Fruit fly (Drosophila melanogaster) whole organism, prepupa: ENCODE results near the gene nerfin-1.

Experiments used
- Blimp-1 ChIP-seq: fragments of 200-800 bp; sonication (Bioruptor generic); optimal IDR thresholded peaks from 3 replicates; lab custom pipeline; 2017; ENCODE audit warnings: missing biosample characterization, missing genetic modification characterization, mild to moderate bottlenecking, moderate library complexity, missing genetic modification reagents
- CG11294 ChIP-seq: fragments of 200-800 bp; sonication (Bioruptor generic); IDR thresholded peaks from 2 replicates; pipeline ENCODE4 v1.3.6; 2022; ENCODE audit warnings: missing biosample characterization, missing genetic modification characterization
- CG15336 ChIP-seq: fragments of 200-800 bp; sonication (Bioruptor generic); IDR thresholded peaks from 2 replicates; pipeline ENCODE4 v1.3.6; 2022; ENCODE audit warnings: missing biosample characterization, missing genetic modification characterization
- CG1621 ChIP-seq: fragments of 200-800 bp; sonication (Bioruptor generic); optimal IDR thresholded peaks from 3 replicates; lab custom pipeline; 2018; ENCODE audit warnings: missing biosample characterization, mild to moderate bottlenecking, missing genetic modification characterization
- CG16779 ChIP-seq: fragments of 200-800 bp; sonication (Bioruptor generic); optimal IDR thresholded peaks from 3 replicates; lab custom pipeline; 2017; ENCODE audit warnings: missing biosample characterization, mild to moderate bottlenecking, missing genetic modification characterization
- CG31627 ChIP-seq: fragments of 200-800 bp; sonication (Bioruptor generic); optimal IDR thresholded peaks from 3 replicates; lab custom pipeline; 2016; ENCODE audit warnings: missing biosample characterization, missing genetic modification characterization
- CG32006 ChIP-seq: fragments of 200-800 bp; sonication (Bioruptor generic); optimal IDR thresholded peaks from 3 replicates; lab custom pipeline; 2017; ENCODE audit warnings: missing biosample characterization, mild to moderate bottlenecking, missing genetic modification characterization
- CG3919 ChIP-seq: fragments of 200-800 bp; sonication (Bioruptor generic); optimal IDR thresholded peaks from 3 replicates; lab custom pipeline; 2016; ENCODE audit warnings: missing biosample characterization, missing genetic modification characterization
- CG4318 ChIP-seq: fragments of 200-800 bp; sonication (Bioruptor generic); optimal IDR thresholded peaks from 3 replicates; lab custom pipeline; 2017; ENCODE audit warnings: missing biosample characterization, mild to moderate bottlenecking, missing genetic modification characterization
- CG6163 ChIP-seq: fragments of 200-800 bp; sonication (Bioruptor generic); IDR thresholded peaks from 3 replicates; pipeline ENCODE4 v1.3.6; 2022; ENCODE audit warnings: missing biosample characterization, missing genetic modification characterization
- CG6276 ChIP-seq: fragments of 200-800 bp; sonication (Bioruptor generic); optimal IDR thresholded peaks from 2 replicates; lab custom pipeline; 2017; ENCODE audit warnings: missing biosample characterization, mild to moderate bottlenecking, missing genetic modification characterization
- CG6808 ChIP-seq: fragments of 200-800 bp; sonication (Bioruptor generic); optimal IDR thresholded peaks from 3 replicates; lab custom pipeline; 2017; ENCODE audit warnings: missing biosample characterization, missing genetic modification characterization, mild to moderate bottlenecking, moderate library complexity, missing genetic modification reagents
- CG6854 ChIP-seq: fragments of 200-800 bp; sonication (Bioruptor generic); optimal IDR thresholded peaks from 2 replicates; lab custom pipeline; 2017; ENCODE audit warnings: missing biosample characterization, mild to moderate bottlenecking, missing genetic modification characterization
- CG8119 ChIP-seq: fragments of 200-800 bp; sonication (Bioruptor generic); IDR thresholded peaks from 3 replicates; pipeline ENCODE4 v1.3.6; 2022; ENCODE audit warnings: missing biosample characterization, missing genetic modification characterization
- CG8319 ChIP-seq: fragments of 200-800 bp; sonication (Bioruptor generic); optimal IDR thresholded peaks from 3 replicates; lab custom pipeline; 2016; ENCODE audit warnings: missing biosample characterization, missing genetic modification characterization
- Eip75B ChIP-seq: fragments of 200-800 bp; sonication (Bioruptor generic); optimal IDR thresholded peaks from 3 replicates; lab custom pipeline; 2016; ENCODE audit warnings: missing biosample characterization, missing genetic modification characterization
- Eip78C ChIP-seq: fragments of 200-800 bp; sonication (Bioruptor generic); peaks from one replicate; lab custom pipeline; 2016; ENCODE audit warnings: missing biosample characterization, missing genetic modification characterization
- Gug ChIP-seq: fragments of 200-800 bp; sonication (Bioruptor generic); IDR thresholded peaks from 2 replicates; pipeline ENCODE4 v1.3.6; 2022; ENCODE audit warnings: missing biosample characterization, missing genetic modification characterization
- Hr4 ChIP-seq: fragments of 200-800 bp; sonication (Bioruptor generic); optimal IDR thresholded peaks from 3 replicates; lab custom pipeline; 2016; ENCODE audit warnings: missing biosample characterization, missing genetic modification characterization
- OdsH ChIP-seq: fragments of 200-800 bp; sonication (Bioruptor generic); optimal IDR thresholded peaks from 3 replicates; lab custom pipeline; 2016; ENCODE audit warnings: missing biosample characterization, missing genetic modification characterization
- Smox ChIP-seq: fragments of 200-800 bp; sonication (Bioruptor generic); optimal IDR thresholded peaks from 3 replicates; lab custom pipeline; 2016; ENCODE audit warnings: missing biosample characterization, missing genetic modification characterization
- Sox102F ChIP-seq: fragments of 200-800 bp; sonication (Bioruptor generic); optimal IDR thresholded peaks from 2 replicates; lab custom pipeline; 2016; ENCODE audit warnings: missing biosample characterization, mild to moderate bottlenecking, missing genetic modification characterization
- Sox14 ChIP-seq: fragments of 200-800 bp; sonication (Bioruptor generic); optimal IDR thresholded peaks from 3 replicates; lab custom pipeline; 2016; ENCODE audit warnings: missing biosample characterization, missing genetic modification characterization
- Sox15 ChIP-seq: fragments of 200-800 bp; sonication (Bioruptor generic); optimal IDR thresholded peaks from 3 replicates; lab custom pipeline; 2016; ENCODE audit warnings: missing biosample characterization, missing genetic modification characterization
- achi ChIP-seq: fragments of 200-800 bp; sonication (Bioruptor generic); optimal IDR thresholded peaks from 3 replicates; lab custom pipeline; 2016; ENCODE audit warnings: missing biosample characterization, missing genetic modification characterization
- acj6 ChIP-seq: fragments of 200-800 bp; sonication (Bioruptor generic); optimal IDR thresholded peaks from 3 replicates; lab custom pipeline; 2016; ENCODE audit warnings: missing biosample characterization, missing genetic modification characterization
- cyc ChIP-seq: fragments of 200-800 bp; sonication (Bioruptor generic); optimal IDR thresholded peaks from 3 replicates; lab custom pipeline; 2016; ENCODE audit warnings: missing biosample characterization, missing genetic modification characterization
- dac ChIP-seq: fragments of 200-800 bp; sonication (Bioruptor generic); optimal IDR thresholded peaks from 2 replicates; lab custom pipeline; 2017; ENCODE audit warnings: missing biosample characterization, mild to moderate bottlenecking, missing genetic modification characterization
- eg ChIP-seq: fragments of 200-800 bp; sonication (Bioruptor generic); IDR thresholded peaks from 3 replicates; pipeline ENCODE4 v1.3.6; 2022; ENCODE audit warnings: missing biosample characterization, missing genetic modification characterization
- fd85E ChIP-seq: fragments of 200-800 bp; sonication (Bioruptor generic); optimal IDR thresholded peaks from 3 replicates; lab custom pipeline; 2016; ENCODE audit warnings: missing biosample characterization, missing genetic modification characterization
- fkh ChIP-seq: fragments of 200-800 bp; sonication (Bioruptor generic); optimal IDR thresholded peaks from 3 replicates; lab custom pipeline; 2017; ENCODE audit warnings: missing biosample characterization, mild to moderate bottlenecking, missing genetic modification characterization, moderate library complexity
- lz ChIP-seq: fragments of 200-800 bp; sonication (Bioruptor generic); optimal IDR thresholded peaks from 3 replicates; lab custom pipeline; 2016; ENCODE audit warnings: missing biosample characterization, missing genetic modification characterization
- net ChIP-seq: fragments of 200-800 bp; sonication (Bioruptor generic); optimal IDR thresholded peaks from 3 replicates; lab custom pipeline; 2016; ENCODE audit warnings: missing biosample characterization, missing genetic modification characterization
- pdm3 ChIP-seq: fragments of 200-800 bp; sonication (Bioruptor generic); optimal IDR thresholded peaks from 3 replicates; lab custom pipeline; 2016; ENCODE audit warnings: missing biosample characterization, missing genetic modification characterization
- salr ChIP-seq, 2 experiments: fragments of 200-800 bp; sonication (Bioruptor generic); optimal IDR thresholded peaks; 3 replicates each; lab custom pipeline; 2016 to 2018; ENCODE audit warnings: missing biosample characterization in 2 of 2, missing genetic modification characterization in 2 of 2, mild to moderate bottlenecking in 1 of 2
- spab ChIP-seq: fragments of 200-800 bp; sonication (Bioruptor generic); optimal IDR thresholded peaks from 2 replicates; lab custom pipeline; 2017; ENCODE audit warnings: missing biosample characterization, mild to moderate bottlenecking, missing genetic modification characterization, missing genetic modification reagents
- ss ChIP-seq, 2 experiments: fragments of 200-800 bp; sonication (Bioruptor generic); optimal IDR thresholded peaks; 2 replicates in 1 of 2; 3 replicates in 1 of 2; lab custom pipeline; 2017 to 2018; ENCODE audit warnings: mild to moderate bottlenecking in 2 of 2, missing biosample characterization in 2 of 2, missing genetic modification characterization in 2 of 2, moderate library complexity in 1 of 2
- svp ChIP-seq: fragments of 200-800 bp; sonication (Bioruptor generic); peaks from one replicate; lab custom pipeline; 2016; ENCODE audit warnings: missing biosample characterization, missing genetic modification characterization
- topi ChIP-seq: fragments of 200-800 bp; sonication (Bioruptor generic); optimal IDR thresholded peaks from 3 replicates; lab custom pipeline; 2016; ENCODE audit warnings: missing biosample characterization, missing genetic modification characterization
- vri ChIP-seq: fragments of 200-800 bp; sonication (Bioruptor generic); optimal IDR thresholded peaks from 3 replicates; lab custom pipeline; 2016; ENCODE audit warnings: missing biosample characterization, mild to moderate bottlenecking, missing genetic modification characterization

nerfin-1 gene

DNA sequence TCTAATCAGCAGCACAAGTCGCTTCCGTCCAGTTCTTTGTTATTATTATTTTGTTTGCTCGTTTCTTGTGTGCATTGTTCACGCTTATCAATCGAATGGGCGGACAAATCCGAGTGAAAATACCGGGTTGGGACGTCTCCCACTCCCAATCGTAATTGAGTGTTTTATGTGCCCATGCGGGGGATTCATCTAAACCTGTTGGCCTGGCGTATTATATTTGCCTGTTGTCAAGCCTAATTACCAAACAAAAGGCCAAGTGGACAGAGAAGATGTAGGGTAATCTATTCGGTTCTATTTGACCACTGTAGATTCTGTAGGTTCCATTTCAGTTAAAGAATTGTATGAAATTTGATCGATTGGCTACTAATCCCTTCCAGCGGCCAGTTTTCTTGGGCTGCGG lies 32.8 kb upstream of the nerfin-1 start:
- no peak for TF ChIP-seq Eip78C (GFP tag; lab: Kevin White, UChicago)
- TF ChIP-seq eg (GFP tag; lab: Robert Waterston, UW): 0 out of 3 replicates have a peak, but pooled peaks have one; percentile 35
- peak; percentile 24 for TF ChIP-seq Sox14 (GFP tag; lab: Kevin White, UChicago)

DNA sequence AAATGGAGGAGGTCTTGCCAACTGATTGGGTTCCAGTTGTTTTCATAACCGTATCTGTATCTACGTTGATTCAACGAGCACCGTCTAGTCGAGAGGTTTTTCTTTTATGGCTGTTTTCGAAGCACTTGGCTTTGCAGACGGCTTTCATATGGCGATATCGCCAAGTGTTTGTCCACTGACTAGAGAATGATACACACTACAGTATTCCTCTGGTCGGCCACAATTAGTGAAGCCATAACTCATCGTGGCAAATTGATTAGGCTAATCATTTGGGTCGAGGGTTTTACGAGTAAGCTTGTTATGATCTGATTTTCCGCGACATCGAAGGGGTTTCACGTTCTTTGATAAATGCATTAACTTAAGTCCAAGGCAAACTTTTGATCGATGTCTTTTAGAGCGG lies 32.3 kb upstream of the nerfin-1 start:
- no peak for TF ChIP-seq CG11294
- TF ChIP-seq ss (GFP tag; optimal IDR thresholded peaks at IDR 0.05; lab: Kevin White, UChicago): peak in 1 of 2 experiments; percentile 24
- peak; percentile 31 for TF ChIP-seq Eip78C (GFP tag; lab: Kevin White, UChicago)
- TF ChIP-seq CG8119 (GFP tag; lab: Robert Waterston, UW): 0 out of 3 replicates have a peak, but pooled peaks have one; percentile 16
- TF ChIP-seq dac (GFP tag; lab: Kevin White, UChicago): no peak

DNA sequence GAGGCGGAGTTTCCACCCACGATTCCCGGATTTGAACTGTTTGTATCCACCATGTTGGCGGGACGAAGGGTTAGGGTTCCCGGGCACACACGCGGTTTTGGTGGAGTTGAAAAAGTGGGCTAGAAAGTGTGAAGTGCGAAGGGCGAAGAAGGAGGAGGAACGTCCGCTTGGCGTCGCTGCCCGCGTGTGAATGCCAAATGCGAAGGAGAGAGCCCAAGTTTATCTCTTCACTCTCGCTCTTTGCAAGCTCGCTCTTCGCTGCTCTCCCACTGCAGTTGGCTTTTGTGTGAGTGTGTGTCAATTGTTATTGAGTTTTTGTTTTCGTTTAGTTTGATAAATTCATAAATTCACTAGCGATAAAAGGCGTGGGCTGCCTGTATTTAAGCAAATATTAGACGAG lies 28.1 kb upstream of the nerfin-1 start:
- no peak for TF ChIP-seq Sox102F (GFP tag; lab: Kevin White, UChicago)
- peak; percentile 2 for TF ChIP-seq vri
- peak; percentile 37 for TF ChIP-seq Eip78C (GFP tag; lab: Kevin White, UChicago)
- TF ChIP-seq CG8119 (GFP tag; lab: Robert Waterston, UW): 0 out of 3 replicates have a peak, but pooled peaks have one; percentile 16
- peak; percentile 1 for TF ChIP-seq CG1621 (tag; lab: Kevin White, UChicago)
- peak; percentile 30 for TF ChIP-seq CG6854
- TF ChIP-seq eg (GFP tag; lab: Robert Waterston, UW): peak; percentile 18; the same call in 1 of the 3 replicates
- no peak for TF ChIP-seq ss (GFP tag; optimal IDR thresholded peaks at IDR 0.05; lab: Kevin White, UChicago)
- TF ChIP-seq CG3919: peak; percentile 14
- TF ChIP-seq achi (GFP tag; lab: Kevin White, UChicago): no peak
- no peak for TF ChIP-seq Sox15 (GFP tag; lab: Kevin White, UChicago)

DNA sequence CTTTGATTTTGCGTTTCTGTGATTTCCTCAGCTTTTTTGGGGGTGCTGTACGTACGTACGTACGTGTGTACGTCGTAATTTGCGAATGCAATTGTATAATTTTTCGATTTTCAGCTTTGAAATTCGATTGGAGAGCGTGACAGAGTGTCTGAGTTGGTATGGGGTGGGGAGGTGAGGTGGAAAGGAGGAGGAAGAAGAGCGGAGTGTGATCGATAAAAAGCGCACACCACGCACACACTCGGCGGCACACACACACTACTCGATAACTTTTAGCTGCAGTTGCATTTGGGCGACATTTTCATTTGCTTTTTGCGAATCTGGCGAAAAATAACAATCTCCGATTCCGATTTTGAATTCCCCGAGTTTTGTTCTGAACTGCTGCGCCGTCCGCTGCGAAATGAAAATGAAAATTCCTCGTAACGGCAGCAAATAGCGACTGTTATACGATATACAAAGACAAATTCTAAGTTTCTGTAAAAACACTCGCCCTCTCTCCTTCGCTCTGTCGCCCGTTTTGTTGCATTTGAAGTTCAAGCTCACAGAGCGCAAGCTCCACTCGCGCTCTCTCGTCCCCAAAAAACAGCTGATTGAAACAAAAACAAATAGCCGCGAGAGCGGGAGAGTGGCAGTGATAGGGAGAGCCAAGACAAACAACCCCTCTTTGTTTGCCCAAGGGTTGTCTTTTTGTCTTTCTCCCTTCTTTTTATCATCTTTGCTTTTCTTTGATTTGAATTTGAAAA lies 27.2 kb upstream of the nerfin-1 start, which contains the start of gene CG13907:
Gene CG13907 (minus strand): TSS at position 518 of the 740 bp plus-strand sequence.
- TF ChIP-seq Smox (GFP tag; lab: Kevin White, UChicago) (no peak), CG6808 (GFP tag; lab: Kevin White, UChicago) (no peak), Blimp-1 (GFP tag; lab: Kevin White, UChicago) (no peak), Sox14 (GFP tag; lab: Kevin White, UChicago) (peak; percentile 45), fkh (GFP tag; lab: Kevin White, UChicago) (peak; percentile 65), net (GFP tag; lab: Kevin White, UChicago) (peak; percentile 16), Eip75B (GFP tag; lab: Kevin White, UChicago) (no peak), spab (no peak), fd85E (GFP tag; lab: Kevin White, UChicago) (no peak), CG8119 (GFP tag; lab: Robert Waterston, UW) (no peak), eg (GFP tag; lab: Robert Waterston, UW) (0 out of 3 replicates have a peak, but pooled peaks have one; percentile 13), salr (GFP tag; optimal IDR thresholded peaks at IDR 0.05; lab: Kevin White, UChicago) (no peak), dac (GFP tag; lab: Kevin White, UChicago) (no peak), Gug (GFP tag; lab: Robert Waterston, UW) (no peak), svp (GFP tag; lab: Kevin White, UChicago) (no peak), CG11294 (no peak), CG4318 (GFP tag; lab: Kevin White, UChicago) (no peak), CG6276 (GFP tag; lab: Kevin White, UChicago) (no peak), CG16779 (tag; lab: Kevin White, UChicago) (peak; percentile 39), CG8319 (GFP tag; lab: Kevin White, UChicago) (no peak), Hr4 (GFP tag; lab: Kevin White, UChicago) (no peak), CG1621 (tag; lab: Kevin White, UChicago) (no peak), cyc (no peak), CG32006 (GFP tag; lab: Kevin White, UChicago) (no peak), acj6 (GFP tag; lab: Kevin White, UChicago) (no peak), CG6854 (peak; percentile 32), Sox102F (GFP tag; lab: Kevin White, UChicago) (peak; percentile 30), CG3919 (no peak), lz (GFP tag; lab: Kevin White, UChicago) (no peak), CG6163 (no peak), ss (GFP tag; optimal IDR thresholded peaks at IDR 0.05; lab: Kevin White, UChicago) (peak; percentile 1 to 8), CG31627 (GFP tag; lab: Kevin White, UChicago) (no peak), Sox15 (GFP tag; lab: Kevin White, UChicago) (no peak), pdm3 (GFP tag; lab: Kevin White, UChicago) (no peak), OdsH (GFP tag; lab: Kevin White, UChicago) (no peak), CG15336 (GFP tag; lab: Robert Waterston, UW) (no peak), topi (GFP tag; lab: Kevin White, UChicago) (no peak), Eip78C (GFP tag; lab: Kevin White, UChicago) (no peak)
